Worm (Caenorhabditis elegans): ENCODE measurements around the gene T03G6.7.

Gene T03G6.7

DNA sequence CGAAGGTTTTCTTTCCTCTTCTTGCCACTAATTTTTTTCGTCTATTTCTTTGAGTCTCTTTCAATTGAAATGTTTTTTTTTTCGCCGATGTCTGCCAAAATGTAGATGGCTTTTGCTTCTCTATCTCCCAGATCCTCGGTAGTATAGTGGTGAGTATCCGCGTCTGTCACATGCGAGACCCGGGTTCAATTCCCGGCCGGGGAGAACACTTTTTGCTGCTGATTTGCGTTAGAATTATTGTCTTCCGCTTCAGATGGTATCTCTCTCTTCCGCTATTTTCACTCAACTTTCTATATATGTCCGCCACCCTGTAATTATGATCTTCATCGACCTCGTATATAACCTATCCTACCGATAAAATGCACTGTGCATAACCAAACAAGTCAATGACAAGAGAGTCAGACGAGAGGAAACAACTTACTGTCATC is 40.4 kb upstream of the T03G6.7 start (continued):
- TF ChIP-seq tbx-2 (tag; optimal IDR thresholded peaks at IDR 0.05) (peak; percentile 72), egl-13 (tag; optimal IDR thresholded peaks at IDR 0.05) (peak; percentile 61), unc-130 (tag; optimal IDR thresholded peaks at IDR 0.05) (peak; percentile 2), alr-1 (tag; optimal IDR thresholded peaks at IDR 0.05; ENCODE audit: borderline replicate concordance) (no peak), xbp-1 (tag; optimal IDR thresholded peaks at IDR 0.05) (peak; percentile 64), fkh-10 (GFP tag; optimal IDR thresholded peaks at IDR 0.05) (no peak), lin-13 (GFP tag; optimal IDR thresholded peaks at IDR 0.05) (peak; percentile 2), pax-3 (tag; optimal IDR thresholded peaks at IDR 0.05) (peak; percentile 21), zip-4 (GFP tag; optimal IDR thresholded peaks at IDR 0.05) (no peak), lin-35 (GFP tag; optimal IDR thresholded peaks at IDR 0.05) (peak; percentile 38 to 77), nhr-71 (tag; optimal IDR thresholded peaks at IDR 0.05) (peak; percentile 81), lsy-2 (tag; optimal IDR thresholded peaks at IDR 0.05) (peak; percentile 42 to 67), ceh-90 (tag; optimal IDR thresholded peaks at IDR 0.05) (no peak), fkh-8 (tag; optimal IDR thresholded peaks at IDR 0.05) (peak; percentile 65), ces-1 (GFP tag; optimal IDR thresholded peaks at IDR 0.05) (no peak), sup-37 (GFP tag; optimal IDR thresholded peaks at IDR 0.05) (peak; percentile 51), irx-1 (tag; optimal IDR thresholded peaks at IDR 0.05) (peak; percentile 80), ceh-63 (GFP tag; optimal IDR thresholded peaks at IDR 0.05) (no peak), mdl-1 (tag; optimal IDR thresholded peaks at IDR 0.05) (peak in 1 of 2 experiments; percentile 74), zag-1 (tag; optimal IDR thresholded peaks at IDR 0.05) (no peak), pag-3 (tag; optimal IDR thresholded peaks at IDR 0.05; ENCODE audit: borderline replicate concordance, insufficient read depth) (no peak), aly-2 (tag; optimal IDR thresholded peaks at IDR 0.05) (peak; percentile 10), elt-3 (tag; optimal IDR thresholded peaks at IDR 0.05) (peak in 2 of 6 experiments; percentile 53 to 56), mab-9 (GFP tag; IDR thresholded peaks at IDR 0.05) (no peak), nhr-12 (tag; optimal IDR thresholded peaks at IDR 0.05) (no peak), lin-14 (GFP tag; optimal IDR thresholded peaks at IDR 0.05) (peak; percentile 67), nhr-85 (tag) (peak; percentile 76), vab-15 (tag; optimal IDR thresholded peaks at IDR 0.05) (no peak), nhr-20 (tag; optimal IDR thresholded peaks at IDR 0.05) (peak; percentile 75), unc-30 (tag; optimal IDR thresholded peaks at IDR 0.05) (no peak), nhr-28 (tag; optimal IDR thresholded peaks at IDR 0.05) (no peak), sox-4 (tag; optimal IDR thresholded peaks at IDR 0.05) (peak; percentile 29), C34B4.2 (tag; optimal IDR thresholded peaks at IDR 0.05) (no peak), nhr-19 (GFP tag; conservative IDR thresholded peaks at IDR 0.05) (peak; percentile 65), mep-1 (tag; optimal IDR thresholded peaks at IDR 0.05) (peak; percentile 73), ceh-82 (tag; optimal IDR thresholded peaks at IDR 0.05) (peak; percentile 33 to 64 (median 59)), snu-23 (GFP tag; optimal IDR thresholded peaks at IDR 0.05) (peak; percentile 82), unc-86 (tag; optimal IDR thresholded peaks at IDR 0.05) (peak; percentile 36), egl-27 (tag; optimal IDR thresholded peaks at IDR 0.05) (no peak), Y116A8C.19 (tag; optimal IDR thresholded peaks at IDR 0.05; ENCODE audit: borderline replicate concordance) (no peak), ceh-8 (GFP tag; optimal IDR thresholded peaks at IDR 0.05) (no peak), lin-15B (tag; optimal IDR thresholded peaks at IDR 0.05) (no peak), skn-1 (tag; optimal IDR thresholded peaks at IDR 0.05) (peak; percentile 95)

ce11 chrX:2559399-2559798 is 34.4 kb upstream of the T03G6.7 start:
- TF ChIP-seq rnt-1 (tag; optimal IDR thresholded peaks at IDR 0.05) (peak; percentile 62), nhr-28 (tag; optimal IDR thresholded peaks at IDR 0.05) (no peak), tlp-1 (tag; optimal IDR thresholded peaks at IDR 0.05) (no peak), nhr-85 (tag) (peak; percentile 44), nhr-237 (tag; optimal IDR thresholded peaks at IDR 0.05) (no peak), efl-3 (GFP tag; optimal IDR thresholded peaks at IDR 0.05) (no peak), nhr-12 (tag; optimal IDR thresholded peaks at IDR 0.05) (no peak), tbx-2 (tag; optimal IDR thresholded peaks at IDR 0.05) (peak; percentile 11), hlh-17 (GFP tag; optimal IDR thresholded peaks at IDR 0.05; ENCODE audit: borderline replicate concordance) (no peak), ces-1 (GFP tag; optimal IDR thresholded peaks at IDR 0.05) (no peak), pqm-1 (tag; optimal IDR thresholded peaks at IDR 0.05) (no peak), unc-30 (tag; optimal IDR thresholded peaks at IDR 0.05) (no peak), egl-27 (tag; optimal IDR thresholded peaks at IDR 0.05) (no peak), F16B12.6 (tag; optimal IDR thresholded peaks at IDR 0.05) (no peak), mdl-1 (tag; optimal IDR thresholded peaks at IDR 0.05) (peak in 1 of 2 experiments; percentile 9), dsc-1 (tag; optimal IDR thresholded peaks at IDR 0.05) (peak; percentile 5), lir-3 (tag; optimal IDR thresholded peaks at IDR 0.05; ENCODE audit: poor library complexity) (no peak), skn-1 (tag; optimal IDR thresholded peaks at IDR 0.05) (peak; percentile 89), snpc-4 (tag; optimal IDR thresholded peaks at IDR 0.05) (no peak)

All from whole organism, L1 larva.